Worm (Caenorhabditis elegans): ENCODE results near the gene T10D4.19.
"Not testable (repeated sequence)": the region's sequence is repeated elsewhere in the genome, so short reads cannot be mapped to it uniquely, and the experiment has no call there.

The T10D4.19 gene

DNA sequence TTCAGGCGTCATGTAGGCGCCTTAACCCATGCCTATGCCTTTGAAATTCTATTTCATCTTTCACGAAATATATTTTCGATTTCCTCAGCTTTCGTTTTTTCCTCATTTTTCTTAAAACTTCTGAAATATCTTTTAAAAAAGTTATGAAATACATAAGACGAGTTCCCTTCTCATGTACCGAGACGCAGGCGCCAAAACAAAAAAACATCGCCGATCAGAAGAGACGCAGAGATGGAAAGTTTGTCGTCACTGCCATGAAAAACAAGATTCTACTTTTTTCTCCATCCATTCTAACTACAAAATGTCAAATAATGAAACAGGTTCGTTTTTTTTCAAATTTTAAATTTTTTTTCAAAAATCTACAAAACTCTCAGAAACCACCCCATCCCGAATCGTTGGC lies 22.7 kb upstream of the T10D4.19 start, which contains the start of gene chil-24:
Gene chil-24, plus strand, starts transcription at position 156 of the 400 bp plus-strand sequence.
- TF ChIP-seq hmg-4 (GFP tag; optimal IDR thresholded peaks at IDR 0.05) (no peak), tbx-37 (GFP tag; conservative IDR thresholded peaks at IDR 0.05) (no peak), hnd-1 (tag; optimal IDR thresholded peaks at IDR 0.05) (no peak), scrt-1 (GFP tag; IDR thresholded peaks at IDR 0.05) (no peak), pes-1 (GFP tag; IDR thresholded peaks at IDR 0.05) (no peak), F13C5.2 (tag; optimal IDR thresholded peaks at IDR 0.05) (no peak), ets-7 (tag; optimal IDR thresholded peaks at IDR 0.05) (no peak)

ce11 chrII:3135293-3135692 lies 16.4 kb upstream of the T10D4.19 start:
- TF ChIP-seq tra-4 (tag; optimal IDR thresholded peaks at IDR 0.05): no peak
- peak; percentile 63 for TF ChIP-seq ceh-36 (tag; optimal IDR thresholded peaks at IDR 0.05)

- TF ChIP-seq ceh-36 (tag; optimal IDR thresholded peaks at IDR 0.05) (no peak), F13C5.2 (tag; optimal IDR thresholded peaks at IDR 0.05) (no peak), ets-7 (tag; optimal IDR thresholded peaks at IDR 0.05) (no peak), tra-4 (tag; optimal IDR thresholded peaks at IDR 0.05) (no peak), aly-1 (tag; optimal IDR thresholded peaks at IDR 0.05) (no peak), tbx-37 (GFP tag; conservative IDR thresholded peaks at IDR 0.05) (no peak)
Observed at ce11 chrII:3137804-3138203, 13.9 kb upstream of the T10D4.19 start, which contains the start of gene sri-54. TSS of gene sri-54 (minus strand) at chrII:3137904.

ce11 chrII:3142855-3143254 lies 8.9 kb upstream of the T10D4.19 start, which contains the start of gene sri-42:
TSS of gene sri-42 (minus strand) at chrII:3142955.
- not testable (repeated sequence) for TF ChIP-seq B0310.2 (tag; optimal IDR thresholded peaks at IDR 0.05); ceh-36 (tag; optimal IDR thresholded peaks at IDR 0.05); flt-1 (GFP tag; IDR thresholded peaks at IDR 0.05)

DNA sequence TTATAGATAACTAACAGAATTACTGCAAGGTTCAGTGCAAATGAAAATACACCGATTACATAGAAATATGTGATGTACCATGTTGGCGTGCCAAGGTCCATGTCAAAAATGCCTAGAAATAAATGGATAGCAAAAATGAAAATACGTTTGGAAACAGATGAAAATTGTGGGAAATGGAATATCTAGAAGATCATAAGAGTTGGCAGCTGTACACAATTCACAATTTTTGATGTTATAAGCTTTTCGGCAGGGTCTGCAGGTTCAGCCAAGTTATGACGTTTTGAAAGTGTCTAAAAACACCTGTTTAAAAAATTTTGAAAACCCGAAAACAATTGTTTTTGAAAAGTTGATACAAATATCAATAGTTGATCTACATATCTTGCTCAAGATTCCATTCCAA lies 7.2 kb upstream of the T10D4.19 start, which contains the start of gene sri-43:
Gene sri-43, minus strand, starts transcription at position 101 of the 400 bp plus-strand sequence.
- TF ChIP-seq aly-1 (tag; optimal IDR thresholded peaks at IDR 0.05); ama-1 (optimal IDR thresholded peaks at IDR 0.05); B0310.2 (tag; optimal IDR thresholded peaks at IDR 0.05): not testable (repeated sequence)

ce11 chrII:3145842-3146241 lies 5.9 kb upstream of the T10D4.19 start, which contains the start of gene T10D4.15:
TSS of gene T10D4.15 (plus strand) at chrII:3146142.
- TF ChIP-seq tbx-11 (GFP tag; IDR thresholded peaks at IDR 0.05): no peak
- TF ChIP-seq hmg-4 (GFP tag; optimal IDR thresholded peaks at IDR 0.05): no peak
- no peak for TF ChIP-seq ceh-13 (GFP tag; optimal IDR thresholded peaks at IDR 0.05)
- TF ChIP-seq B0310.2 (tag; optimal IDR thresholded peaks at IDR 0.05): no peak
- no peak for TF ChIP-seq scrt-1 (GFP tag; IDR thresholded peaks at IDR 0.05)
- TF ChIP-seq flt-1 (GFP tag; IDR thresholded peaks at IDR 0.05): no peak
- TF ChIP-seq aly-1 (tag; optimal IDR thresholded peaks at IDR 0.05): no peak
- no peak for TF ChIP-seq F13C5.2 (tag; optimal IDR thresholded peaks at IDR 0.05)
- TF ChIP-seq hmbx-1 (tag; optimal IDR thresholded peaks at IDR 0.05): no peak
- TF ChIP-seq pes-1 (GFP tag; IDR thresholded peaks at IDR 0.05): no peak
- no peak for TF ChIP-seq tra-4 (tag; optimal IDR thresholded peaks at IDR 0.05)
- no peak for TF ChIP-seq hnd-1 (tag; optimal IDR thresholded peaks at IDR 0.05)
- TF ChIP-seq sea-1 (GFP tag; conservative IDR thresholded peaks at IDR 0.05): no peak
- no peak for TF ChIP-seq ceh-36 (tag; optimal IDR thresholded peaks at IDR 0.05)
- no peak for TF ChIP-seq ets-7 (tag; optimal IDR thresholded peaks at IDR 0.05)
- TF ChIP-seq tbx-37 (GFP tag; conservative IDR thresholded peaks at IDR 0.05): no peak
- no peak for TF ChIP-seq ama-1 (optimal IDR thresholded peaks at IDR 0.05)

DNA sequence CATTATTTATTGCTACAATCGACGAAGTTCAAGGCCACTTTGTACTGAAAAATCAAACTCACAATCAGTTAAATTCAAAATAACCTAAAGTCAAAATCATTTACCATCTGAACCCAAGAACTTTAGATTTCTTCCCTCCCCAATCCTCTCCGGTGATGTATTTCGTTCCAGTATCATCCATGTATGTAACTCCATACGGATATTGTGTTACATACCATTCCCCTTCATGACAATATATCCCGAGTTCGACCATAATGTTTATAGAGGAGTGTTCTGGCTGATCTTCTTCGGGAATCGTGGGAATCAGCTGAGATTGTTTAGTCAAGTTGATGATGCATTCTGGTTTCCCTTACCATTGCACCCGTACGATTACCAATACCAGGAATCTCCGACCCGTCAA lies 3.3 kb upstream of the T10D4.19 start:
- TF ChIP-seq ceh-13 (GFP tag; optimal IDR thresholded peaks at IDR 0.05): no peak
- TF ChIP-seq pes-1 (GFP tag; IDR thresholded peaks at IDR 0.05): no peak
- TF ChIP-seq ets-7 (tag; optimal IDR thresholded peaks at IDR 0.05): no peak
- TF ChIP-seq hmbx-1 (tag; optimal IDR thresholded peaks at IDR 0.05): no peak
- TF ChIP-seq F13C5.2 (tag; optimal IDR thresholded peaks at IDR 0.05): no peak
- no peak for TF ChIP-seq tbx-11 (GFP tag; IDR thresholded peaks at IDR 0.05)
- TF ChIP-seq ama-1 (optimal IDR thresholded peaks at IDR 0.05): no peak
- TF ChIP-seq sea-1 (GFP tag; conservative IDR thresholded peaks at IDR 0.05): no peak
- no peak for TF ChIP-seq hmg-4 (GFP tag; optimal IDR thresholded peaks at IDR 0.05)
- no peak for TF ChIP-seq aly-1 (tag; optimal IDR thresholded peaks at IDR 0.05)
- no peak for TF ChIP-seq B0310.2 (tag; optimal IDR thresholded peaks at IDR 0.05)
- TF ChIP-seq hnd-1 (tag; optimal IDR thresholded peaks at IDR 0.05): no peak
- TF ChIP-seq scrt-1 (GFP tag; IDR thresholded peaks at IDR 0.05): no peak
- no peak for TF ChIP-seq tra-4 (tag; optimal IDR thresholded peaks at IDR 0.05)

DNA sequence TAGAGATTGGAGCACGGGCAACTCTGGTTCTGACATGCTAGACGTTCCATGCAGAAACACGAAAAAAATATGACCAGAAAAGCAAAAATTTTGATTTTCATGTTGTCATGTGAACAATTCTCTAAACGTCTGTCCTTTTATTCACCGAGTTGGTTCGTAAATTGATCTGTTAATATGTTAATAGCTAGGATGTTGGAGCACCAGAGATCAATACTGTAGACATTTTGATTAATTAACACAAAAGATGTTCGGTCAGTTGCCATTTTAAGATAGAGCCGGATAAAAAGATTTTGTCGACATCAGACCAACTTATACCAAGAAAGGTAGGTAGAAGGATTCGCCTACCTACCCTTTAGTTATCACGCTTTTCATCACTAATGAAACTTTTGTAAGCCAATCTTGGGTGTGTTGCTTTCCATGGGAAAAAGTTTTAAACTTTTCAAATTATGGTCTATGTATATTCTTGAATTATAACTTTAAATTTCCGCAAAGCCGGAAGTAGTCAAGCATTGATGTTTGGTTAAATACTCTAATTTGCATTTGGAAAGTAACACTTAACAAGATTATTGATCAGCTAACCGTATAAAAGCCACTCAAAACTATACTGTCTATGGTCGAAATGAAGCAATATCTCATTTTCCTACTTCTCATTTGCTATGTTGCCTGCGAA lies 2.1 kb upstream of the T10D4.19 start, which contains the start of the genes T10D4.11 and T10D4.1:
Gene T10D4.11, minus strand, starts transcription at position 101 of the 670 bp plus-strand sequence.
Gene T10D4.1, plus strand, starts transcription at position 620 of the 670 bp plus-strand sequence.
- TF ChIP-seq B0310.2 (tag; optimal IDR thresholded peaks at IDR 0.05): no peak
- TF ChIP-seq ceh-36 (tag; optimal IDR thresholded peaks at IDR 0.05): no peak
- TF ChIP-seq tbx-37 (GFP tag; conservative IDR thresholded peaks at IDR 0.05): no peak
- no peak for TF ChIP-seq ets-7 (tag; optimal IDR thresholded peaks at IDR 0.05)
- no peak for TF ChIP-seq tbx-11 (GFP tag; IDR thresholded peaks at IDR 0.05)
- TF ChIP-seq flt-1 (GFP tag; IDR thresholded peaks at IDR 0.05): no peak
- TF ChIP-seq ama-1 (optimal IDR thresholded peaks at IDR 0.05): no peak
- TF ChIP-seq hmg-4 (GFP tag; optimal IDR thresholded peaks at IDR 0.05): no peak
- no peak for TF ChIP-seq sea-1 (GFP tag; conservative IDR thresholded peaks at IDR 0.05)
- TF ChIP-seq ceh-13 (GFP tag; optimal IDR thresholded peaks at IDR 0.05): no peak
- TF ChIP-seq F13C5.2 (tag; optimal IDR thresholded peaks at IDR 0.05): no peak
- no peak for TF ChIP-seq pes-1 (GFP tag; IDR thresholded peaks at IDR 0.05)
- TF ChIP-seq aly-1 (tag; optimal IDR thresholded peaks at IDR 0.05): no peak
- TF ChIP-seq hmbx-1 (tag; optimal IDR thresholded peaks at IDR 0.05): no peak
- no peak for TF ChIP-seq hnd-1 (tag; optimal IDR thresholded peaks at IDR 0.05)
- TF ChIP-seq scrt-1 (GFP tag; IDR thresholded peaks at IDR 0.05): no peak
- TF ChIP-seq tra-4 (tag; optimal IDR thresholded peaks at IDR 0.05): no peak

Measured in whole organism, early embryonic.